Fruit fly (Drosophila melanogaster) whole organism, pupa: Measurements from ENCODE around the gene PGRP-SB2.

Experiments
- CG10348 ChIP-seq: fragments of 200-800 bp; sonication (Bioruptor generic); IDR thresholded peaks from 2 replicates; pipeline ENCODE4 v1.3.6; 2022; ENCODE audit warnings: missing biosample characterization, missing genetic modification characterization
- CG12605 ChIP-seq: fragments of 200-800 bp; sonication (Bioruptor generic); IDR thresholded peaks from 2 replicates; pipeline ENCODE4 v1.3.6; 2022; ENCODE audit warnings: missing biosample characterization, missing genetic modification characterization
- CG13204 ChIP-seq: fragments of 200-800 bp; sonication (Bioruptor generic); optimal IDR thresholded peaks from 2 replicates; lab custom pipeline; 2018; ENCODE audit warnings: missing biosample characterization, mild to moderate bottlenecking, missing genetic modification characterization, moderate library complexity
- CG14655 ChIP-seq: fragments of 200-800 bp; sonication (Bioruptor generic); optimal IDR thresholded peaks from 3 replicates; lab custom pipeline; 2017; ENCODE audit warnings: mild to moderate bottlenecking, missing biosample characterization, missing genetic modification reagents, missing genetic modification characterization
- CG15710 ChIP-seq: fragments of 200-800 bp; sonication (Bioruptor generic); optimal IDR thresholded peaks from 2 replicates; lab custom pipeline; 2018; ENCODE audit warnings: missing biosample characterization, mild to moderate bottlenecking, missing genetic modification characterization, moderate library complexity
- CG17806 ChIP-seq: fragments of 200-800 bp; sonication (Bioruptor generic); optimal IDR thresholded peaks from 2 replicates; lab custom pipeline; 2018; ENCODE audit warnings: missing biosample characterization, mild to moderate bottlenecking, missing genetic modification characterization, moderate library complexity
- CG32121 ChIP-seq: fragments of 200-800 bp; sonication (Bioruptor generic); IDR thresholded peaks from 2 replicates; pipeline ENCODE4 v1.3.6; 2022; ENCODE audit warnings: missing biosample characterization, missing genetic modification characterization
- CG34367 ChIP-seq: fragments of 200-800 bp; sonication (Bioruptor generic); optimal IDR thresholded peaks from 2 replicates; lab custom pipeline; 2018; ENCODE audit warnings: missing biosample characterization, mild to moderate bottlenecking, missing genetic modification characterization
- CG4496 ChIP-seq: fragments of 200-800 bp; sonication (Bioruptor generic); IDR thresholded peaks from 3 replicates; pipeline ENCODE4 v1.3.6; 2022; ENCODE audit warnings: missing biosample characterization, missing genetic modification characterization
- CG8159 ChIP-seq: fragments of 200-800 bp; sonication (Bioruptor generic); optimal IDR thresholded peaks from 3 replicates; lab custom pipeline; 2018; ENCODE audit warnings: missing biosample characterization, mild to moderate bottlenecking, missing genetic modification characterization, moderate library complexity
- CG8301 ChIP-seq: fragments of 200-800 bp; sonication (Bioruptor generic); optimal IDR thresholded peaks from 2 replicates; lab custom pipeline; 2018; ENCODE audit warnings: missing biosample characterization, mild to moderate bottlenecking, missing genetic modification characterization
- CG9948 ChIP-seq: fragments of 200-800 bp; sonication (Bioruptor generic); optimal IDR thresholded peaks from 2 replicates; lab custom pipeline; 2018; ENCODE audit warnings: missing biosample characterization, mild to moderate bottlenecking, missing genetic modification characterization, moderate library complexity
- D1 ChIP-seq: fragments of 200-800 bp; sonication (Bioruptor generic); optimal IDR thresholded peaks from 2 replicates; lab custom pipeline; 2018; ENCODE audit warnings: missing biosample characterization, mild to moderate bottlenecking, missing genetic modification characterization, moderate library complexity
- EcR ChIP-seq: fragments of 200-800 bp; sonication (Bioruptor generic); optimal IDR thresholded peaks from 3 replicates; lab custom pipeline; 2019; ENCODE audit warnings: missing biosample characterization, missing genetic modification characterization, mild to moderate bottlenecking, moderate library complexity, missing genetic modification reagents
- Ets98B ChIP-seq: fragments of 200-800 bp; sonication (Bioruptor generic); IDR thresholded peaks from 2 replicates; pipeline ENCODE4 v1.3.6; 2022; ENCODE audit warnings: missing biosample characterization, missing genetic modification characterization
- Pif1A ChIP-seq: fragments of 200-800 bp; sonication (Bioruptor generic); optimal IDR thresholded peaks from 3 replicates; lab custom pipeline; 2016; ENCODE audit warnings: missing biosample characterization, missing genetic modification characterization
- Pif1B ChIP-seq: fragments of 200-800 bp; sonication (Bioruptor generic); optimal IDR thresholded peaks from 3 replicates; lab custom pipeline; 2016; ENCODE audit warnings: missing biosample characterization, missing genetic modification characterization
- Snoo ChIP-seq: fragments of 200-800 bp; sonication (Bioruptor generic); optimal IDR thresholded peaks from 3 replicates; lab custom pipeline; 2017; ENCODE audit warnings: missing biosample characterization, mild to moderate bottlenecking, missing genetic modification characterization, inconsistent platforms
- fd96Ca ChIP-seq: fragments of 200-800 bp; sonication (Bioruptor generic); IDR thresholded peaks from 3 replicates; pipeline ENCODE4 v1.3.6; 2022; ENCODE audit warnings: missing biosample characterization, missing genetic modification characterization
- gl ChIP-seq: fragments of 200-800 bp; sonication (Bioruptor generic); optimal IDR thresholded peaks from 2 replicates; lab custom pipeline; 2018; ENCODE audit warnings: missing biosample characterization, mild to moderate bottlenecking, missing genetic modification characterization
- rn ChIP-seq: fragments of 200-800 bp; sonication (Bioruptor generic); IDR thresholded peaks from 2 replicates; pipeline ENCODE4 v1.3.6; 2022; ENCODE audit warnings: missing biosample characterization, missing genetic modification characterization

Gene PGRP-SB2

dm6 chr3L:16755189-16755588 is 28.8 kb downstream of the PGRP-SB2 start, which contains the start of gene CG42852:
TSS of gene CG42852 (plus strand) at chr3L:16755489.
- TF ChIP-seq CG9948 (tag; lab: Kevin White, UChicago) (no peak), Snoo (tag; lab: Kevin White, UChicago) (no peak), EcR (GFP tag; lab: Kevin White, UChicago) (no peak), Pif1A (GFP tag; lab: Kevin White, UChicago) (no peak), CG17806 (tag; lab: Kevin White, UChicago) (no peak), CG13204 (GFP tag; lab: Kevin White, UChicago) (no peak), fd96Ca (GFP tag; lab: Robert Waterston, UW) (no peak), CG34367 (tag; lab: Kevin White, UChicago) (no peak), rn (GFP tag; lab: Robert Waterston, UW) (no peak), gl (tag; lab: Kevin White, UChicago) (no peak), CG8301 (tag; lab: Kevin White, UChicago) (no peak), D1 (no peak), CG4496 (GFP tag; lab: Robert Waterston, UW) (no peak), CG15710 (tag; lab: Kevin White, UChicago) (no peak), Ets98B (no peak), CG8159 (tag; lab: Kevin White, UChicago) (no peak), Pif1B (GFP tag; lab: Kevin White, UChicago) (no peak), CG14655 (GFP tag; lab: Kevin White, UChicago) (no peak), CG32121 (GFP tag; lab: Robert Waterston, UW) (no peak)

- peak; percentile 34 for TF ChIP-seq EcR (GFP tag; lab: Kevin White, UChicago)
- peak; percentile 88 for TF ChIP-seq Ets98B
- TF ChIP-seq CG12605 (GFP tag; lab: Robert Waterston, UW): peak; percentile 84
- TF ChIP-seq Pif1B (GFP tag; lab: Kevin White, UChicago): peak; percentile 89
- TF ChIP-seq D1: peak; percentile 65
- TF ChIP-seq CG10348 (GFP tag; lab: Robert Waterston, UW): no peak
- peak; percentile 91 for TF ChIP-seq CG14655 (GFP tag; lab: Kevin White, UChicago)
- peak; percentile 84 for TF ChIP-seq CG8159 (tag; lab: Kevin White, UChicago)
- peak; percentile 71 for TF ChIP-seq rn (GFP tag; lab: Robert Waterston, UW)
- peak; percentile 80 for TF ChIP-seq CG9948 (tag; lab: Kevin White, UChicago)
- TF ChIP-seq CG13204 (GFP tag; lab: Kevin White, UChicago): peak; percentile 81
- peak; percentile 75 for TF ChIP-seq Snoo (tag; lab: Kevin White, UChicago)
- peak; percentile 80 for TF ChIP-seq CG32121 (GFP tag; lab: Robert Waterston, UW)
- peak; percentile 87 for TF ChIP-seq CG4496 (GFP tag; lab: Robert Waterston, UW)
- TF ChIP-seq Pif1A (GFP tag; lab: Kevin White, UChicago): peak; percentile 92
- TF ChIP-seq gl (tag; lab: Kevin White, UChicago): peak; percentile 82
- peak; percentile 91 for TF ChIP-seq CG8301 (tag; lab: Kevin White, UChicago)
- peak; percentile 87 for TF ChIP-seq fd96Ca (GFP tag; lab: Robert Waterston, UW)
- TF ChIP-seq CG17806 (tag; lab: Kevin White, UChicago): peak; percentile 87
- TF ChIP-seq CG34367 (tag; lab: Kevin White, UChicago): peak; percentile 79
- peak; percentile 85 for TF ChIP-seq CG15710 (tag; lab: Kevin White, UChicago)
Observed at dm6 chr3L:16758504-16759109, 32.3 kb downstream of the PGRP-SB2 start.

dm6 chr3L:16759483-16759882 is 33.1 kb downstream of the PGRP-SB2 start:
- TF ChIP-seq CG4496 (GFP tag; lab: Robert Waterston, UW): 0 out of 3 replicates have a peak, but pooled peaks have one; percentile 24
- TF ChIP-seq Pif1A (GFP tag; lab: Kevin White, UChicago): no peak
- TF ChIP-seq rn (GFP tag; lab: Robert Waterston, UW): no peak
- peak; percentile 43 for TF ChIP-seq CG17806 (tag; lab: Kevin White, UChicago)
- no peak for TF ChIP-seq CG13204 (GFP tag; lab: Kevin White, UChicago)
- TF ChIP-seq gl (tag; lab: Kevin White, UChicago): no peak
- TF ChIP-seq CG12605 (GFP tag; lab: Robert Waterston, UW): peak; percentile 28; the same call in 1 of the 2 replicates
- TF ChIP-seq CG8301 (tag; lab: Kevin White, UChicago): peak; percentile 27
- TF ChIP-seq CG15710 (tag; lab: Kevin White, UChicago): peak; percentile 54
- TF ChIP-seq CG8159 (tag; lab: Kevin White, UChicago): peak; percentile 65
- peak; percentile 60 for TF ChIP-seq CG9948 (tag; lab: Kevin White, UChicago)
- no peak for TF ChIP-seq CG10348 (GFP tag; lab: Robert Waterston, UW)
- 0 out of 2 replicates have a peak, but pooled peaks have one; percentile 6 for TF ChIP-seq Ets98B
- no peak for TF ChIP-seq fd96Ca (GFP tag; lab: Robert Waterston, UW)
- TF ChIP-seq EcR (GFP tag; lab: Kevin White, UChicago): no peak
- TF ChIP-seq CG14655 (GFP tag; lab: Kevin White, UChicago): peak; percentile 62
- TF ChIP-seq CG34367 (tag; lab: Kevin White, UChicago): peak; percentile 34

- no peak for TF ChIP-seq Pif1B (GFP tag; lab: Kevin White, UChicago)
- no peak for TF ChIP-seq Ets98B
- TF ChIP-seq CG8301 (tag; lab: Kevin White, UChicago): peak; percentile 35
- TF ChIP-seq D1: no peak
- TF ChIP-seq Snoo (tag; lab: Kevin White, UChicago): no peak
- no peak for TF ChIP-seq CG34367 (tag; lab: Kevin White, UChicago)
- no peak for TF ChIP-seq Pif1A (GFP tag; lab: Kevin White, UChicago)
- no peak for TF ChIP-seq rn (GFP tag; lab: Robert Waterston, UW)
- TF ChIP-seq CG15710 (tag; lab: Kevin White, UChicago): no peak
- TF ChIP-seq CG4496 (GFP tag; lab: Robert Waterston, UW): no peak
- TF ChIP-seq CG8159 (tag; lab: Kevin White, UChicago): no peak
- peak; percentile 29 for TF ChIP-seq CG9948 (tag; lab: Kevin White, UChicago)
- TF ChIP-seq CG13204 (GFP tag; lab: Kevin White, UChicago): no peak
- TF ChIP-seq CG12605 (GFP tag; lab: Robert Waterston, UW): no peak
- TF ChIP-seq CG32121 (GFP tag; lab: Robert Waterston, UW): no peak
- no peak for TF ChIP-seq gl (tag; lab: Kevin White, UChicago)
- TF ChIP-seq CG17806 (tag; lab: Kevin White, UChicago): peak; percentile 12
- TF ChIP-seq CG10348 (GFP tag; lab: Robert Waterston, UW): no peak
- no peak for TF ChIP-seq fd96Ca (GFP tag; lab: Robert Waterston, UW)
- TF ChIP-seq CG14655 (GFP tag; lab: Kevin White, UChicago): peak; percentile 23
- TF ChIP-seq EcR (GFP tag; lab: Kevin White, UChicago): no peak
Observed at dm6 chr3L:16760274-16760673, 33.9 kb downstream of the PGRP-SB2 start.
